Worm (Caenorhabditis elegans) whole organism, mixed stage, embryonic: Measurements from ENCODE around the gene C25G4.8.

Experiments
- M03D4.4 ChIP-seq: sonication (generic microtip); optimal IDR thresholded peaks from 2 replicates; lab custom pipeline; 2017; ENCODE audit warnings: mild to moderate bottlenecking, missing genetic modification characterization, missing compliant biosample characterization
- bed-3 ChIP-seq: fragments of 200-800 bp; sonication (Bioruptor generic); optimal IDR thresholded peaks from 3 replicates; lab custom pipeline; 2018; ENCODE audit warnings: mild to moderate bottlenecking, missing genetic modification characterization, moderate library complexity, missing compliant biosample characterization
- blmp-1 ChIP-seq: fragments of 150-350 bp; optimal IDR thresholded peaks from 2 replicates; lab custom pipeline; 2014; ENCODE audit warnings: missing biosample characterization, missing genetic modification characterization
- ceh-39 ChIP-seq: fragments of 150-350 bp; optimal IDR thresholded peaks from 2 replicates; lab custom pipeline; 2014; ENCODE audit warnings: missing biosample characterization, missing genetic modification characterization
- ceh-43 ChIP-seq: fragments of 200-800 bp; sonication (Bioruptor generic); optimal IDR thresholded peaks from 2 replicates; lab custom pipeline; 2018; ENCODE audit warnings: mild to moderate bottlenecking, missing genetic modification characterization, moderate library complexity, missing compliant biosample characterization
- ceh-83 ChIP-seq: fragments of 200-800 bp; sonication (Bioruptor generic); optimal IDR thresholded peaks from 2 replicates; lab custom pipeline; 2018; ENCODE audit warnings: mild to moderate bottlenecking, missing genetic modification characterization, missing compliant biosample characterization
- ces-1 ChIP-seq: fragments of 150-350 bp; optimal IDR thresholded peaks from 2 replicates; lab custom pipeline; 2014; ENCODE audit warnings: missing biosample characterization, missing genetic modification reagents, missing genetic modification characterization
- cnd-1 ChIP-seq: fragments of 200-800 bp; sonication (Bioruptor generic); optimal IDR thresholded peaks from 2 replicates; lab custom pipeline; 2018; ENCODE audit warnings: mild to moderate bottlenecking, missing genetic modification characterization, missing compliant biosample characterization
- drap-1 ChIP-seq: fragments of 200-800 bp; sonication (Bioruptor generic); optimal IDR thresholded peaks from 3 replicates; lab custom pipeline; 2018; ENCODE audit warnings: mild to moderate bottlenecking, missing genetic modification characterization, missing compliant biosample characterization
- elt-1 ChIP-seq: sonication (generic microtip); optimal IDR thresholded peaks from 2 replicates; lab custom pipeline; 2017; ENCODE audit warnings: missing genetic modification characterization, mild to moderate bottlenecking, missing compliant biosample characterization, antibody characterized with exemption, moderate library complexity, borderline replicate concordance; ENCODE audit not compliant: insufficient read depth
- elt-3 ChIP-seq: fragments of 150-350 bp; optimal IDR thresholded peaks from 2 replicates; lab custom pipeline; 2014; ENCODE audit warnings: missing biosample characterization, missing genetic modification characterization
- flh-1 ChIP-seq: fragments of 200-800 bp; sonication (Bioruptor generic); optimal IDR thresholded peaks from 2 replicates; lab custom pipeline; 2018; ENCODE audit warnings: mild to moderate bottlenecking, missing genetic modification characterization, moderate library complexity, missing compliant biosample characterization
- ham-2 ChIP-seq: fragments of 200-800 bp; sonication (Bioruptor generic); optimal IDR thresholded peaks from 2 replicates; lab custom pipeline; 2018; ENCODE audit warnings: mild to moderate bottlenecking, missing genetic modification characterization, missing compliant biosample characterization
- hlh-1 ChIP-seq: fragments of 150-350 bp; optimal IDR thresholded peaks from 2 replicates; lab custom pipeline; 2014; ENCODE audit warnings: missing biosample characterization, missing genetic modification reagents, missing genetic modification characterization
- lin-13 ChIP-seq: fragments of 150-350 bp; optimal IDR thresholded peaks from 2 replicates; lab custom pipeline; 2014; ENCODE audit warnings: missing biosample characterization, missing genetic modification characterization
- lin-32 ChIP-seq: fragments of 200-800 bp; sonication (Bioruptor generic); optimal IDR thresholded peaks from 2 replicates; lab custom pipeline; 2018; ENCODE audit warnings: mild to moderate bottlenecking, missing genetic modification characterization, missing compliant biosample characterization
- lsy-2 ChIP-seq: fragments of 150-350 bp; optimal IDR thresholded peaks from 2 replicates; lab custom pipeline; 2014; ENCODE audit warnings: missing biosample characterization, missing genetic modification characterization
- mab-5 ChIP-seq: fragments of 150-350 bp; optimal IDR thresholded peaks from 2 replicates; lab custom pipeline; 2014; ENCODE audit warnings: missing biosample characterization, missing genetic modification characterization
- mep-1 ChIP-seq: fragments of 150-350 bp; optimal IDR thresholded peaks from 2 replicates; lab custom pipeline; 2017; ENCODE audit warnings: missing biosample characterization, missing genetic modification reagents, missing genetic modification characterization, inconsistent platforms
- mls-2 ChIP-seq: sonication (generic microtip); optimal IDR thresholded peaks from 2 replicates; lab custom pipeline; 2016; ENCODE audit warnings: mild to moderate bottlenecking, missing genetic modification characterization, moderate library complexity, missing compliant biosample characterization
- nhr-12 ChIP-seq: fragments of 150-350 bp; optimal IDR thresholded peaks from 2 replicates; lab custom pipeline; 2014; ENCODE audit warnings: missing biosample characterization, missing genetic modification characterization
- nhr-2 ChIP-seq: fragments of 150-350 bp; optimal IDR thresholded peaks from 2 replicates; lab custom pipeline; 2014; ENCODE audit warnings: missing biosample characterization, missing genetic modification characterization
- nhr-237 ChIP-seq: fragments of 150-350 bp; optimal IDR thresholded peaks from 2 replicates; lab custom pipeline; 2014; ENCODE audit warnings: missing biosample characterization, missing genetic modification characterization
- nhr-28 ChIP-seq: fragments of 150-350 bp; optimal IDR thresholded peaks from 2 replicates; lab custom pipeline; 2014; ENCODE audit warnings: missing biosample characterization, missing genetic modification characterization
- pha-4 ChIP-seq: fragments of 150-350 bp; optimal IDR thresholded peaks from 2 replicates; lab custom pipeline; 2018; ENCODE audit warnings: missing biosample characterization, missing genetic modification reagents, missing genetic modification characterization
- sem-2 ChIP-seq: fragments of 200-800 bp; sonication (Bioruptor generic); optimal IDR thresholded peaks from 2 replicates; lab custom pipeline; 2018; ENCODE audit warnings: mild to moderate bottlenecking, missing genetic modification characterization, missing compliant biosample characterization
- snpc-4 ChIP-seq: fragments of 150-350 bp; optimal IDR thresholded peaks from 2 replicates; lab custom pipeline; 2014; ENCODE audit warnings: missing biosample characterization, missing genetic modification characterization
- sptf-1 ChIP-seq: sonication (generic microtip); optimal IDR thresholded peaks from 2 replicates; lab custom pipeline; 2017; ENCODE audit warnings: mild to moderate bottlenecking, missing genetic modification characterization, moderate library complexity, missing compliant biosample characterization
- tbx-8 ChIP-seq: fragments of 200-800 bp; sonication (Bioruptor generic); optimal IDR thresholded peaks from 2 replicates; lab custom pipeline; 2018; ENCODE audit warnings: mild to moderate bottlenecking, missing genetic modification characterization, moderate library complexity, missing compliant biosample characterization
- unc-120 ChIP-seq: sonication (generic microtip); optimal IDR thresholded peaks from 2 replicates; lab custom pipeline; 2017; ENCODE audit warnings: missing genetic modification characterization, missing compliant biosample characterization; ENCODE audit not compliant: poor library complexity, severe bottlenecking
- unc-39 ChIP-seq: fragments of 150-350 bp; optimal IDR thresholded peaks from 2 replicates; lab custom pipeline; 2014; ENCODE audit warnings: missing biosample characterization, missing genetic modification characterization
- unc-62 ChIP-seq: fragments of 150-350 bp; optimal IDR thresholded peaks from 2 replicates; lab custom pipeline; 2014; ENCODE audit warnings: missing biosample characterization, missing genetic modification reagents, missing genetic modification characterization
- zip-8 ChIP-seq: fragments of 150-350 bp; optimal IDR thresholded peaks from 2 replicates; lab custom pipeline; 2014; ENCODE audit warnings: missing biosample characterization, missing genetic modification characterization
- ztf-11 ChIP-seq: fragments of 150-350 bp; optimal IDR thresholded peaks from 2 replicates; lab custom pipeline; 2014; ENCODE audit warnings: missing biosample characterization, missing genetic modification characterization

C25G4.8 gene

ce11 chrIV:12420455-12420854 lies 42.8 kb downstream of the C25G4.8 start, which contains the start of gene ugt-65:
Gene ugt-65 (plus strand): TSS chrIV:12420683.
- no peak for TF ChIP-seq ceh-83 (GFP tag; lab: Kevin White, UChicago)
- no peak for TF ChIP-seq zip-8 (tag; lab: Kevin White, UChicago)
- no peak for TF ChIP-seq lin-32 (GFP tag; lab: Kevin White, UChicago)
- no peak for TF ChIP-seq mep-1 (tag; lab: Kevin White, UChicago)
- TF ChIP-seq nhr-28 (tag; lab: Kevin White, UChicago), result no peak
- no peak for TF ChIP-seq elt-1 (tag; lab: Kevin White, UChicago)
- TF ChIP-seq mls-2, result no peak
- no peak for TF ChIP-seq nhr-2 (tag; lab: Kevin White, UChicago)
- no peak for TF ChIP-seq sem-2 (GFP tag; lab: Kevin White, UChicago)
- TF ChIP-seq unc-120, result no peak
- no peak for TF ChIP-seq ceh-43 (GFP tag; lab: Kevin White, UChicago)
- no peak for TF ChIP-seq ces-1
- TF ChIP-seq lsy-2 (tag; lab: Kevin White, UChicago), result no peak

- TF ChIP-seq nhr-2 (tag; lab: Kevin White, UChicago), result no peak
- no peak for TF ChIP-seq cnd-1 (tag; lab: Kevin White, UChicago)
- TF ChIP-seq ceh-39 (tag; lab: Kevin White, UChicago), result no peak
- TF ChIP-seq ham-2 (GFP tag; lab: Kevin White, UChicago), result no peak
- no peak for TF ChIP-seq ceh-83 (GFP tag; lab: Kevin White, UChicago)
- peak; percentile 56 for TF ChIP-seq ces-1
Measured at ce11 chrIV:12419291-12419690, 44.0 kb downstream of the C25G4.8 start.

ce11 chrIV:12417536-12418195 lies 45.6 kb downstream of the C25G4.8 start, which contains the start of gene F08G5.3:
Gene F08G5.3 (minus strand): TSS chrIV:12417586.
- TF ChIP-seq ces-1, result peak; percentile 70
- peak; percentile 4 for TF ChIP-seq drap-1 (GFP tag; lab: Kevin White, UChicago)
- peak; percentile 39 for TF ChIP-seq unc-120
- no peak for TF ChIP-seq unc-62 (GFP tag; lab: Kevin White, UChicago)
- peak; percentile 31 for TF ChIP-seq sptf-1
- no peak for TF ChIP-seq blmp-1 (tag; lab: Kevin White, UChicago)
- TF ChIP-seq sem-2 (GFP tag; lab: Kevin White, UChicago), result no peak
- peak; percentile 44 for TF ChIP-seq hlh-1 (tag; lab: Kevin White, UChicago)

ce11 chrIV:12416629-12417404 lies 46.5 kb downstream of the C25G4.8 start:
- no peak for TF ChIP-seq snpc-4 (tag; lab: Kevin White, UChicago)
- no peak for TF ChIP-seq drap-1 (GFP tag; lab: Kevin White, UChicago)
- TF ChIP-seq tbx-8, result no peak
- TF ChIP-seq lsy-2 (tag; lab: Kevin White, UChicago), result no peak
- no peak for TF ChIP-seq lin-13 (tag; lab: Kevin White, UChicago)
- TF ChIP-seq sptf-1, result peak; percentile 52
- peak; percentile 35 for TF ChIP-seq cnd-1 (tag; lab: Kevin White, UChicago)
- TF ChIP-seq pha-4 (tag; lab: Kevin White, UChicago), result no peak
- TF ChIP-seq unc-62 (GFP tag; lab: Kevin White, UChicago), result no peak
- TF ChIP-seq unc-120, result no peak
- TF ChIP-seq elt-1 (tag; lab: Kevin White, UChicago), result no peak
- no peak for TF ChIP-seq flh-1 (GFP tag; lab: Kevin White, UChicago)
- TF ChIP-seq M03D4.4 (tag; lab: Kevin White, UChicago), result peak; percentile 32
- TF ChIP-seq lin-32 (GFP tag; lab: Kevin White, UChicago), result peak; percentile 63
- TF ChIP-seq nhr-2 (tag; lab: Kevin White, UChicago), result no peak
- TF ChIP-seq nhr-12 (tag; lab: Kevin White, UChicago), result no peak
- TF ChIP-seq ham-2 (GFP tag; lab: Kevin White, UChicago), result peak; percentile 48
- no peak for TF ChIP-seq ceh-43 (GFP tag; lab: Kevin White, UChicago)
- no peak for TF ChIP-seq zip-8 (tag; lab: Kevin White, UChicago)
- TF ChIP-seq nhr-237, result no peak
- TF ChIP-seq mab-5 (tag; lab: Kevin White, UChicago), result no peak
- no peak for TF ChIP-seq elt-3 (tag; lab: Kevin White, UChicago)
- TF ChIP-seq unc-39, result no peak
- TF ChIP-seq bed-3 (GFP tag; lab: Kevin White, UChicago), result no peak
- no peak for TF ChIP-seq sem-2 (GFP tag; lab: Kevin White, UChicago)
- TF ChIP-seq hlh-1 (tag; lab: Kevin White, UChicago), result no peak
- TF ChIP-seq mls-2, result no peak
- no peak for TF ChIP-seq ztf-11
- peak; percentile 34 for TF ChIP-seq ceh-83 (GFP tag; lab: Kevin White, UChicago)
